Fruit fly (Drosophila melanogaster) whole organism, adult: ENCODE data around the gene CG11317.

Experiments used
- CG14711 ChIP-seq: fragments of 200-800 bp; sonication (Bioruptor generic); optimal IDR thresholded peaks from 2 replicates; lab custom pipeline; 2018; ENCODE audit warnings: missing biosample characterization, mild to moderate bottlenecking, missing genetic modification characterization, moderate library complexity
- CG1620 ChIP-seq: fragments of 200-800 bp; sonication (Bioruptor generic); optimal IDR thresholded peaks from 2 replicates; lab custom pipeline; 2016; ENCODE audit warnings: missing biosample characterization, missing genetic modification characterization
- Crg-1 ChIP-seq: fragments of 200-800 bp; sonication (Bioruptor generic); optimal IDR thresholded peaks from 2 replicates; lab custom pipeline; 2016; ENCODE audit warnings: missing biosample characterization, missing genetic modification characterization
- Hr96 ChIP-seq: fragments of 200-800 bp; sonication (Bioruptor generic); optimal IDR thresholded peaks from 2 replicates; lab custom pipeline; 2016; ENCODE audit warnings: missing biosample characterization, missing genetic modification characterization
- Mnt ChIP-seq: fragments of 200-800 bp; sonication (Bioruptor generic); optimal IDR thresholded peaks from 2 replicates; lab custom pipeline; 2016; ENCODE audit warnings: missing biosample characterization, mild to moderate bottlenecking, missing genetic modification characterization
- bab1 ChIP-seq: fragments of 200-800 bp; sonication (Bioruptor generic); optimal IDR thresholded peaks from 3 replicates; lab custom pipeline; 2019; ENCODE audit warnings: missing biosample characterization, mild to moderate bottlenecking, missing genetic modification characterization, moderate library complexity
- cic ChIP-seq: fragments of 200-800 bp; sonication (Bioruptor generic); optimal IDR thresholded peaks from 2 replicates; lab custom pipeline; 2017; ENCODE audit warnings: missing biosample characterization, mild to moderate bottlenecking, missing genetic modification characterization, moderate library complexity
- kay ChIP-seq: fragments of 200-800 bp; sonication (Bioruptor generic); peaks from one replicate; lab custom pipeline; 2016; ENCODE audit warnings: missing biosample characterization, missing genetic modification characterization, borderline replicate concordance
- ovo ChIP-seq: fragments of 200-800 bp; sonication (Bioruptor generic); optimal IDR thresholded peaks from 2 replicates; lab custom pipeline; 2016; ENCODE audit warnings: missing biosample characterization, missing genetic modification characterization
- toe ChIP-seq: fragments of 200-800 bp; sonication (Bioruptor generic); optimal IDR thresholded peaks from 2 replicates; lab custom pipeline; 2016; ENCODE audit warnings: missing biosample characterization, missing genetic modification characterization

dm6 chr3R:31127357-31127775 is 30.2 kb upstream of the CG11317 start:
- TF ChIP-seq toe (GFP tag; lab: Kevin White, UChicago) (no peak), CG14711 (tag; lab: Kevin White, UChicago) (no peak), cic (GFP tag; lab: Kevin White, UChicago) (peak; percentile 72), ovo (GFP tag; lab: Kevin White, UChicago) (no peak), Mnt (GFP tag; lab: Kevin White, UChicago) (no peak), bab1 (peak; percentile 17), CG1620 (GFP tag; lab: Kevin White, UChicago) (no peak), Crg-1 (GFP tag; lab: Kevin White, UChicago) (no peak), kay (GFP tag; lab: Kevin White, UChicago) (peak; percentile 94), Hr96 (GFP tag; lab: Kevin White, UChicago) (no peak)
